Worm (Caenorhabditis elegans) whole organism, L3 larva: Measurements from ENCODE around the gene tpi-1.

Experiments used
- R02D3.7 ChIP-seq: fragments of 150-350 bp; optimal IDR thresholded peaks from 2 replicates; lab custom pipeline; 2014; ENCODE audit warnings: missing biosample characterization, missing genetic modification characterization
- eor-1 ChIP-seq, 2 experiments: fragments of 150-350 bp; optimal IDR thresholded peaks; 2 replicates each; lab custom pipeline; 2014 to 2018; ENCODE audit warnings: missing biosample characterization in 2 of 2, missing genetic modification characterization in 2 of 2
- fos-1 ChIP-seq: fragments of 150-350 bp; optimal IDR thresholded peaks from 2 replicates; lab custom pipeline; 2014; ENCODE audit warnings: missing biosample characterization, missing genetic modification characterization
- jun-1 ChIP-seq: fragments of 150-350 bp; optimal IDR thresholded peaks from 2 replicates; lab custom pipeline; 2014; ENCODE audit warnings: missing biosample characterization, missing genetic modification reagents, missing genetic modification characterization
- lin-15B ChIP-seq: fragments of 150-350 bp; optimal IDR thresholded peaks from 2 replicates; lab custom pipeline; 2014; ENCODE audit warnings: missing biosample characterization, missing genetic modification characterization
- nfya-1 ChIP-seq: sonication (generic microtip); optimal IDR thresholded peaks from 2 replicates; lab custom pipeline; 2017; ENCODE audit warnings: missing genetic modification characterization, mild to moderate bottlenecking, missing compliant biosample characterization, antibody characterized with exemption, moderate library complexity; ENCODE audit not compliant: insufficient read depth
- nhr-25 ChIP-seq: sonication (generic microtip); optimal IDR thresholded peaks from 2 replicates; lab custom pipeline; 2017; ENCODE audit warnings: missing biosample characterization, missing genetic modification characterization
- snpc-4 ChIP-seq: fragments of 150-350 bp; optimal IDR thresholded peaks from 2 replicates; lab custom pipeline; 2014; ENCODE audit warnings: missing biosample characterization, missing genetic modification characterization
- unc-39 ChIP-seq: sonication (generic microtip); optimal IDR thresholded peaks from 4 replicates; lab custom pipeline; 2017; ENCODE audit warnings: missing biosample characterization, missing genetic modification characterization
- ztf-11 ChIP-seq: fragments of 150-350 bp; optimal IDR thresholded peaks from 2 replicates; lab custom pipeline; 2014; ENCODE audit warnings: missing biosample characterization, missing genetic modification characterization

ce11 chrII:12040167-12040566, 1.2 kb upstream of the tpi-1 start:
- TF ChIP-seq jun-1: peak; percentile 30
- no peak for TF ChIP-seq R02D3.7
- peak; percentile 68 for TF ChIP-seq lin-15B (tag; lab: Kevin White, UChicago)
- no peak for TF ChIP-seq eor-1 (tag; optimal IDR thresholded peaks at IDR 0.05; lab: Kevin White, UChicago)
- TF ChIP-seq unc-39 (tag; lab: Kevin White, UChicago): no peak
- peak; percentile 77 for TF ChIP-seq nfya-1 (tag; lab: Kevin White, UChicago)
- TF ChIP-seq fos-1 (tag; lab: Kevin White, UChicago): no peak
- peak; percentile 27 for TF ChIP-seq snpc-4
- no peak for TF ChIP-seq ztf-11
- TF ChIP-seq nhr-25 (tag; lab: Kevin White, UChicago): no peak
